Fruit fly (Drosophila melanogaster): ENCODE measurements around the gene Vha68-2.

DNA sequence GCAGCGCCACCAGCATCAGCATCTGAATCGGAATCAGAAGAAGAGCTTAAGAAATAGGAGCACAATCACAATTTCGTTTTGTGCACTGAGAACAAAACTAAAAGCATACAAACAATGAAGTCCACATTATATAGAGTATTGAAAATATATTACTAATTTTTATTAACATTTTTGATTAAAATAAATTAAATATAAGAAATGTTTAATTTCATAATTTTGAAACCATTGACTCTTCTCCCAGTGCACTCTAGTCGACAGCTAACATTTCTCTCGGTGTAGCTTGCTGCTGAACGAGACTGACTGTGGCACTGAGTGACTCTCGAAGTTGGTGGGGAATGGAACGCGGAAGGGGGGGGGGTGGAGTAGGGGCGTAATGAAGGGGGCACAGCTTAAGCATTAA lies 23.4 kb upstream of the Vha68-2 start:
- TF ChIP-seq CG3032 (tag; optimal IDR thresholded peaks at IDR 0.05) (no peak), Blimp-1 (GFP tag; optimal IDR thresholded peaks at IDR 0.05) (no peak), Hr38 (GFP tag; optimal IDR thresholded peaks at IDR 0.05) (no peak), vri (GFP tag; optimal IDR thresholded peaks at IDR 0.05) (no peak), CG1621 (tag; optimal IDR thresholded peaks at IDR 0.05) (no peak), CG6792 (GFP tag; optimal IDR thresholded peaks at IDR 0.05) (no peak), dac (GFP tag; optimal IDR thresholded peaks at IDR 0.05) (no peak), CG6276 (GFP tag; optimal IDR thresholded peaks at IDR 0.05) (no peak), CG15336 (GFP tag; IDR thresholded peaks at IDR 0.05) (no peak), OdsH (GFP tag; optimal IDR thresholded peaks at IDR 0.05) (no peak), CG11762 (GFP tag; optimal IDR thresholded peaks at IDR 0.05; ENCODE audit: insufficient read depth) (no peak), CG9139 (GFP tag; optimal IDR thresholded peaks at IDR 0.05) (no peak), Gug (GFP tag; IDR thresholded peaks at IDR 0.05) (no peak)

All from whole organism, prepupa.